Worm (Caenorhabditis elegans) whole organism, L2 larva: Measurements from ENCODE around the gene srd-69.

Experiments
- ZK546.5 ChIP-seq: sonication (generic microtip); optimal IDR thresholded peaks from 2 replicates; lab custom pipeline; 2017; ENCODE audit warnings: missing biosample characterization, missing genetic modification characterization
- dmd-4 ChIP-seq: sonication (generic microtip); optimal IDR thresholded peaks from 2 replicates; lab custom pipeline; 2017; ENCODE audit warnings: missing biosample characterization, missing genetic modification characterization
- lin-11 ChIP-seq: fragments of 150-350 bp; sonication (generic microtip); optimal IDR thresholded peaks from 2 replicates; lab custom pipeline; 2014; ENCODE audit warnings: missing biosample characterization, missing genetic modification characterization, inconsistent platforms, mixed read lengths
- lin-13 ChIP-seq: fragments of 150-350 bp; optimal IDR thresholded peaks from 2 replicates; lab custom pipeline; 2014; ENCODE audit warnings: missing biosample characterization, missing genetic modification reagents, missing genetic modification characterization
- sem-4 ChIP-seq: fragments of 150-350 bp; optimal IDR thresholded peaks from 2 replicates; lab custom pipeline; 2014; ENCODE audit warnings: missing biosample characterization, missing genetic modification reagents, missing genetic modification characterization
- skn-1 ChIP-seq: sonication (generic microtip); optimal IDR thresholded peaks from 2 replicates; lab custom pipeline; 2017; ENCODE audit warnings: missing biosample characterization, missing genetic modification characterization
- unc-62 ChIP-seq: fragments of 150-350 bp; optimal IDR thresholded peaks from 2 replicates; lab custom pipeline; 2014; ENCODE audit warnings: missing biosample characterization, missing genetic modification reagents, missing genetic modification characterization
- ztf-4 ChIP-seq: fragments of 150-350 bp; optimal IDR thresholded peaks from 2 replicates; lab custom pipeline; 2014; ENCODE audit warnings: missing biosample characterization, missing genetic modification characterization

DNA sequence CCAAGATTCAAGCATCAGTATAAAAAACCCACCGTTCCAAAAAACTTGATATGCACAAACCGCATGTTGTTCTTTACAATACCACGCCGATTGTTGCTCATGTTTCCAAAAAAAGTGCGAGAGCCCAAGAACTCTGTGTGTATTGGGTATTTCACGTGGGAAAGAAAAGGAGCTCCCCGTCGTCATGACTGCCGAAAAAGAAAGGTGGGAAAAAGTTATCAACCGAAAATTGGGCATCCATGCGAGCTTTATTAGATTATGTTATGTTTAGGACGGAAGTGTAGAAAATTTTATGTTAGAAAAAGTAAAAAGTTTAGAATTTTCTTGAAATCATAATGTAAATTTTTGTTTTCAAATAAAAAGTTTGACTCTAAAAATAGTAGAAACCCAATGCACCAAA is 5.7 kb downstream of the srd-69 start, which contains the start of gene H04J21.4:
- no peak for TF ChIP-seq lin-13 (GFP tag; lab: Kevin White, UChicago)
- TF ChIP-seq lin-11 (tag; lab: Kevin White, UChicago) = no peak
- no peak for TF ChIP-seq unc-62 (GFP tag; lab: Kevin White, UChicago)
- TF ChIP-seq sem-4 = no peak
- TF ChIP-seq skn-1 (tag; lab: Kevin White, UChicago) = no peak
- TF ChIP-seq ztf-4 (tag; lab: Kevin White, UChicago) = no peak
- no peak for TF ChIP-seq ZK546.5 (tag; lab: Kevin White, UChicago)
- TF ChIP-seq dmd-4 (tag; lab: Kevin White, UChicago) = no peak
